Fruit fly (Drosophila melanogaster): ENCODE data around the gene CG7333.

DNA sequence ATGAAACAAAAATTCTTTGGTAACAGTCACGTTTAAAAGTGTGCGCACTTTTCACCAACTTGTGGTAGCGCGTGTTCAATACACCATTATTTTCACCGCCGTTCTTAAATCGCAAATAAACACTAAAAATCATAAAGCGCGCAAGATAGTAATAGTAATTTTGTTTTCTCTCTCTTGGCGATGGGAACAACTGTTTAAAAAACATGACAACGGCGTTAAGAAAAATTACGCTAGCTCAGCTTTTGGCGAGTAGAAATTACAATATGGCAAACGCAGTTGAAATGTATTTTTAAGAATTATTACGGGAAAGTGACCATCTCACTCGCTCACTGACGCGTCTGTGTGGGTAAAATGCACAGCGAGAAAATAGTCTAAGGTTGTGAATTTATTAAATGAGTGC, 30.8 kb upstream of the CG7333 start:
- TF ChIP-seq kay (GFP tag; ENCODE audit: borderline replicate concordance) (no peak), CG14711 (tag; optimal IDR thresholded peaks at IDR 0.05) (no peak)
